Fruit fly (Drosophila melanogaster) whole organism, embryonic: ENCODE results near the gene Usp30.

ENCODE experiments used
- CG10267 ChIP-seq: fragments of 200-800 bp; sonication (Bioruptor generic); optimal IDR thresholded peaks from 2 replicates; lab custom pipeline; 2018; ENCODE audit warnings: missing biosample characterization, mild to moderate bottlenecking, missing genetic modification characterization, moderate library complexity
- CG12155 ChIP-seq: fragments of 200-800 bp; sonication (Bioruptor generic); optimal IDR thresholded peaks from 3 replicates; lab custom pipeline; 2016; ENCODE audit warnings: missing biosample characterization, missing genetic modification characterization
- CG14860 ChIP-seq: fragments of 200-800 bp; sonication (Bioruptor generic); IDR thresholded peaks from 3 replicates; pipeline ENCODE4 v1.3.6; 2022; ENCODE audit warnings: missing biosample characterization, missing genetic modification characterization; ENCODE audit not compliant: partially characterized antibody
- CG15073 ChIP-seq: fragments of 200-800 bp; sonication (Bioruptor generic); optimal IDR thresholded peaks from 2 replicates; lab custom pipeline; 2016; ENCODE audit warnings: missing biosample characterization, missing genetic modification characterization
- CG15696 ChIP-seq: fragments of 200-800 bp; sonication (Bioruptor generic); optimal IDR thresholded peaks from 2 replicates; lab custom pipeline; 2019; ENCODE audit warnings: missing biosample characterization, mild to moderate bottlenecking, missing genetic modification characterization, moderate library complexity
- CG16813 ChIP-seq: fragments of 200-800 bp; sonication (Bioruptor generic); IDR thresholded peaks from 3 replicates; pipeline ENCODE4 v1.3.6; 2022; ENCODE audit warnings: missing biosample characterization, missing genetic modification characterization; ENCODE audit not compliant: partially characterized antibody
- CG1832 ChIP-seq: fragments of 200-800 bp; sonication (Bioruptor generic); optimal IDR thresholded peaks from 2 replicates; lab custom pipeline; 2017; ENCODE audit warnings: missing biosample characterization, mild to moderate bottlenecking, missing genetic modification characterization, inconsistent platforms
- CG18599 ChIP-seq: fragments of 200-800 bp; sonication (Bioruptor generic); optimal IDR thresholded peaks from 3 replicates; lab custom pipeline; 2017; ENCODE audit warnings: missing biosample characterization, missing genetic modification characterization, mild to moderate bottlenecking, moderate library complexity, missing genetic modification reagents
- CG2116 ChIP-seq: fragments of 200-800 bp; sonication (Bioruptor generic); optimal IDR thresholded peaks from 3 replicates; lab custom pipeline; 2018; ENCODE audit warnings: missing biosample characterization, mild to moderate bottlenecking, missing genetic modification characterization
- CG2712 ChIP-seq: fragments of 200-800 bp; optimal IDR thresholded peaks from 3 replicates; lab custom pipeline; 2019; ENCODE audit warnings: missing biosample characterization, mild to moderate bottlenecking, missing genetic modification characterization, moderate library complexity
- CG34224 ChIP-seq: fragments of 200-800 bp; sonication (Bioruptor generic); IDR thresholded peaks from 3 replicates; pipeline ENCODE4 v1.3.6; 2022; ENCODE audit warnings: missing biosample characterization, missing genetic modification characterization; ENCODE audit not compliant: partially characterized antibody
- CG4360 ChIP-seq: fragments of 200-800 bp; sonication (Bioruptor generic); IDR thresholded peaks from 2 replicates; pipeline ENCODE4 v1.3.6; 2022; ENCODE audit warnings: missing biosample characterization, missing genetic modification characterization
- CG6689 ChIP-seq: fragments of 200-800 bp; sonication (Bioruptor generic); IDR thresholded peaks from 2 replicates; pipeline ENCODE4 v1.3.6; 2022; ENCODE audit warnings: missing biosample characterization, missing genetic modification characterization
- CG6791 ChIP-seq: fragments of 200-800 bp; sonication (Bioruptor generic); IDR thresholded peaks from 3 replicates; pipeline ENCODE4 v1.3.6; 2022; ENCODE audit warnings: missing biosample characterization, missing genetic modification characterization; ENCODE audit not compliant: partially characterized antibody
- CG8089 ChIP-seq: fragments of 200-800 bp; sonication (Bioruptor generic); optimal IDR thresholded peaks from 3 replicates; lab custom pipeline; 2016; ENCODE audit warnings: missing biosample characterization, missing genetic modification characterization
- Dfd ChIP-seq, 2 experiments: fragments of >200 bp; optimal IDR thresholded peaks; 2 replicates each; lab custom pipeline; 2017; ENCODE audit warnings: missing biosample characterization in 2 of 2, missing genetic modification characterization in 2 of 2
- Dll ChIP-seq: fragments of 200-800 bp; sonication (Bioruptor generic); IDR thresholded peaks from 4 replicates; pipeline ENCODE4 v1.3.6; 2022; ENCODE audit warnings: missing biosample characterization, missing genetic modification characterization; ENCODE audit not compliant: partially characterized antibody
- Doc2 ChIP-seq: fragments of 200-800 bp; sonication (Bioruptor generic); IDR thresholded peaks from 2 replicates; pipeline ENCODE4 v1.3.6; 2022; ENCODE audit warnings: missing biosample characterization, missing genetic modification characterization
- Dp ChIP-seq: fragments of 200-800 bp; sonication (Bioruptor generic); optimal IDR thresholded peaks from 2 replicates; lab custom pipeline; 2018; ENCODE audit warnings: missing biosample characterization, mild to moderate bottlenecking, missing genetic modification characterization, moderate library complexity
- Elba2 ChIP-seq: fragments of 200-800 bp; sonication (Bioruptor generic); optimal IDR thresholded peaks from 3 replicates; lab custom pipeline; 2016; ENCODE audit warnings: missing biosample characterization, missing genetic modification characterization
- Ets65A ChIP-seq: fragments of 200-800 bp; sonication (Bioruptor generic); peaks from one replicate; lab custom pipeline; 2016; ENCODE audit warnings: missing biosample characterization, missing genetic modification characterization
- Fer1 ChIP-seq: fragments of 200-800 bp; sonication (Bioruptor generic); optimal IDR thresholded peaks from 2 replicates; lab custom pipeline; 2017; ENCODE audit warnings: missing biosample characterization, mild to moderate bottlenecking, missing genetic modification characterization
- H2.0 ChIP-seq: fragments of 200-800 bp; sonication (Bioruptor generic); IDR thresholded peaks from 2 replicates; pipeline ENCODE4 v1.3.6; 2022; ENCODE audit warnings: missing biosample characterization, missing genetic modification characterization
- HmgD ChIP-seq: fragments of 200-800 bp; sonication (Bioruptor generic); optimal IDR thresholded peaks from 3 replicates; lab custom pipeline; 2016; ENCODE audit warnings: missing biosample characterization, missing genetic modification characterization
- MESR4 ChIP-seq: fragments of 200-800 bp; sonication (Bioruptor generic); optimal IDR thresholded peaks from 2 replicates; lab custom pipeline; 2018; ENCODE audit warnings: missing biosample characterization, mild to moderate bottlenecking, missing genetic modification characterization, moderate library complexity
- Opbp ChIP-seq: fragments of 200-800 bp; sonication (Bioruptor generic); IDR thresholded peaks from 3 replicates; pipeline ENCODE4 v1.3.6; 2022; ENCODE audit warnings: missing biosample characterization, missing genetic modification characterization; ENCODE audit not compliant: partially characterized antibody
- amos ChIP-seq: fragments of 200-800 bp; sonication (Bioruptor generic); IDR thresholded peaks from 2 replicates; pipeline ENCODE4 v1.3.6; 2022; ENCODE audit warnings: missing biosample characterization, missing genetic modification characterization; ENCODE audit not compliant: partially characterized antibody
- cato ChIP-seq: fragments of 200-800 bp; sonication (Bioruptor generic); optimal IDR thresholded peaks from 2 replicates; lab custom pipeline; 2016; ENCODE audit warnings: missing biosample characterization, missing genetic modification characterization, borderline replicate concordance
- chinmo ChIP-seq: fragments of 200-800 bp; sonication (Bioruptor generic); IDR thresholded peaks from 4 replicates; pipeline ENCODE4 v1.3.6; 2022; ENCODE audit warnings: missing biosample characterization, missing genetic modification characterization; ENCODE audit not compliant: partially characterized antibody
- crol ChIP-seq: fragments of 200-800 bp; sonication (Bioruptor generic); IDR thresholded peaks from 2 replicates; pipeline ENCODE4 v1.3.6; 2022; ENCODE audit warnings: missing biosample characterization, missing genetic modification characterization
- crp ChIP-seq, 2 experiments: fragments of 200-800 bp; sonication (Bioruptor generic); optimal IDR thresholded peaks; 2 replicates in 1 of 2; 3 replicates in 1 of 2; lab custom pipeline; 2017; ENCODE audit warnings: missing biosample characterization in 2 of 2, missing genetic modification characterization in 2 of 2, mild to moderate bottlenecking in 1 of 2, moderate library complexity in 1 of 2
- dati ChIP-seq: fragments of 200-800 bp; sonication (Bioruptor generic); IDR thresholded peaks from 2 replicates; pipeline ENCODE4 v1.3.6; 2022; ENCODE audit warnings: missing biosample characterization, missing genetic modification characterization
- exex ChIP-seq: fragments of 200-800 bp; sonication (Bioruptor generic); optimal IDR thresholded peaks from 4 replicates; lab custom pipeline; 2018; ENCODE audit warnings: missing biosample characterization, mild to moderate bottlenecking, missing genetic modification characterization, moderate library complexity
- hkb ChIP-seq, 2 experiments: fragments of 200-800 bp in 1 of 2; fragments of >200 bp in 1 of 2; sonication (Bioruptor generic) in 1 of 2; IDR thresholded peaks in 1 of 2; optimal IDR thresholded peaks in 1 of 2; 2 replicates each; pipeline versions ENCODE4 v1.3.6 to Lab custom; 2017 to 2022; ENCODE audit warnings: missing biosample characterization in 1 of 2, missing genetic modification characterization in 1 of 2
- mld ChIP-seq: fragments of 200-800 bp; sonication (Bioruptor generic); IDR thresholded peaks from 3 replicates; pipeline ENCODE4 v1.3.6; 2022; ENCODE audit warnings: missing biosample characterization, missing genetic modification characterization; ENCODE audit not compliant: partially characterized antibody
- nerfin-1 ChIP-seq: fragments of 200-800 bp; sonication (Bioruptor generic); optimal IDR thresholded peaks from 3 replicates; lab custom pipeline; 2019; ENCODE audit warnings: missing biosample characterization, mild to moderate bottlenecking, missing genetic modification characterization, moderate library complexity
- nerfin-2 ChIP-seq: fragments of 200-800 bp; sonication (Bioruptor generic); IDR thresholded peaks from 2 replicates; pipeline ENCODE4 v1.3.6; 2022; ENCODE audit warnings: missing biosample characterization, missing genetic modification characterization; ENCODE audit not compliant: partially characterized antibody
- nom ChIP-seq: fragments of 200-800 bp; sonication (Bioruptor generic); optimal IDR thresholded peaks from 2 replicates; lab custom pipeline; 2017; ENCODE audit warnings: missing biosample characterization, missing genetic modification characterization, mild to moderate bottlenecking, moderate library complexity, missing genetic modification reagents
- phol ChIP-seq: fragments of 200-800 bp; sonication (Bioruptor generic); optimal IDR thresholded peaks from 3 replicates; lab custom pipeline; 2018; ENCODE audit warnings: missing biosample characterization, mild to moderate bottlenecking, missing genetic modification characterization, moderate library complexity
- ro ChIP-seq: fragments of 200-800 bp; sonication (Bioruptor generic); IDR thresholded peaks from 2 replicates; pipeline ENCODE4 v1.3.6; 2022; ENCODE audit warnings: missing biosample characterization, missing genetic modification characterization
- sens ChIP-seq: fragments of 200-800 bp; sonication (Bioruptor generic); peaks from one replicate; lab custom pipeline; 2016; ENCODE audit warnings: missing biosample characterization, missing genetic modification characterization
- seq ChIP-seq: fragments of 200-800 bp; sonication (Bioruptor generic); IDR thresholded peaks from 2 replicates; pipeline ENCODE4 v1.3.6; 2022; ENCODE audit warnings: missing biosample characterization, missing genetic modification characterization
- sna ChIP-seq: fragments of 200-800 bp; sonication (Bioruptor generic); IDR thresholded peaks from 2 replicates; pipeline ENCODE4 v1.3.6; 2022; ENCODE audit warnings: missing biosample characterization, missing genetic modification characterization; ENCODE audit not compliant: partially characterized antibody
- sr ChIP-seq: fragments of 200-800 bp; sonication (Bioruptor generic); IDR thresholded peaks from 3 replicates; pipeline ENCODE4 v1.3.6; 2022; ENCODE audit warnings: missing biosample characterization, missing genetic modification characterization
- tna ChIP-seq: fragments of 200-800 bp; sonication (Bioruptor generic); IDR thresholded peaks from 2 replicates; pipeline ENCODE4 v1.3.6; 2022; ENCODE audit warnings: missing biosample characterization, missing genetic modification characterization; ENCODE audit not compliant: partially characterized antibody
- vfl ChIP-seq: fragments of 200-800 bp; sonication (Bioruptor generic); optimal IDR thresholded peaks from 2 replicates; lab custom pipeline; 2016; ENCODE audit warnings: missing biosample characterization, missing genetic modification characterization
- vvl ChIP-seq: fragments of 200-800 bp; sonication (Bioruptor generic); IDR thresholded peaks from 2 replicates; pipeline ENCODE4 v1.3.6; 2022; ENCODE audit warnings: missing biosample characterization, missing genetic modification characterization
- wek ChIP-seq: fragments of 200-800 bp; sonication (Bioruptor generic); optimal IDR thresholded peaks from 3 replicates; lab custom pipeline; 2018; ENCODE audit warnings: missing biosample characterization, mild to moderate bottlenecking, missing genetic modification characterization, moderate library complexity
- zen2 ChIP-seq: fragments of 200-800 bp; sonication (Bioruptor generic); IDR thresholded peaks from 3 replicates; pipeline ENCODE4 v1.3.6; 2022; ENCODE audit warnings: missing biosample characterization, missing genetic modification characterization; ENCODE audit not compliant: partially characterized antibody

Gene Usp30

DNA sequence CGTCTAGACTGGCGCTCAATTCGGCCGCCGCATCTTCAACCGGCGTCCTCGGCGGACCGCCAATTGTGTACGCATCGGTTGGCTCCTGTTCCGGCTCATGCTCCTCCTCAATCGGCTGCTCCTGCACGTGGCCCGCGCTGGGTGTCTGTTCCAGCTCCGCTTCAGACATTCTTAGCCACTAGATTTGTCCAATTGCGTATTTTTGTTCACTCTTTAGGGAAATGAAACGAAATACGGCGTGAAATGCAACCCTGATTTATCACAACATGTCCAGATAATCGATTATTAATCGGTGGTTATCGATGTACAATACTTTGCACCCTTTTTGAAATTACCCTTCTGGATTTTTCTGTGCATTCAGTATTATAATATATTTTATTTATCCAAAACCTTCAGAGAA lies 3.0 kb downstream of the Usp30 start, which contains the start of gene mof (continued):
- TF ChIP-seq Elba2 (GFP tag; lab: Kevin White, UChicago) (peak; percentile 30), sens (GFP tag; lab: Kevin White, UChicago) (no peak), CG34224 (GFP tag; lab: Robert Waterston, UW) (peak; percentile 85), amos (peak; percentile 57; the same call in 1 of the 2 replicates), exex (tag; lab: Kevin White, UChicago) (no peak), crp (GFP tag; optimal IDR thresholded peaks at IDR 0.05; lab: Kevin White, UChicago) (peak in 1 of 2 experiments; percentile 3), Dp (GFP tag; lab: Kevin White, UChicago) (peak; percentile 78), CG2116 (peak; percentile 97), tna (GFP tag; lab: Robert Waterston, UW) (peak; percentile 62), sr (GFP tag; lab: Robert Waterston, UW) (no peak), CG6689 (GFP tag; lab: Robert Waterston, UW) (0 out of 2 replicates have a peak, but pooled peaks have one; percentile 6), vfl (no peak), Ets65A (GFP tag; lab: Kevin White, UChicago) (peak; percentile 27), Fer1 (GFP tag; lab: Kevin White, UChicago) (peak; percentile 5), CG2712 (tag; lab: Kevin White, UChicago) (peak; percentile 27), Opbp (GFP tag; lab: Robert Waterston, UW) (peak; percentile 61; the same call in 2 of the 3 replicates), nerfin-2 (GFP tag; lab: Robert Waterston, UW) (peak; percentile 86), phol (peak; percentile 38), CG10267 (tag; lab: Kevin White, UChicago) (peak; percentile 35), MESR4 (peak; percentile 59), CG15073 (no peak), CG6791 (GFP tag; lab: Robert Waterston, UW) (peak; percentile 79), zen2 (GFP tag; lab: Robert Waterston, UW) (peak; percentile 74), ro (GFP tag; lab: Robert Waterston, UW) (no peak), CG14860 (GFP tag; lab: Robert Waterston, UW) (peak; percentile 80), CG16813 (GFP tag; lab: Robert Waterston, UW) (peak; percentile 69), dati (GFP tag; lab: Robert Waterston, UW) (no peak), H2.0 (GFP tag; lab: Robert Waterston, UW) (no peak), Dfd (GFP tag; optimal IDR thresholded peaks at IDR 0.05; lab: Kevin White, UChicago) (no peak), mld (peak; percentile 76; the same call in 2 of the 3 replicates), chinmo (GFP tag; lab: Robert Waterston, UW) (peak; percentile 67; the same call in 1 of the 4 replicates), Dll (GFP tag; lab: Robert Waterston, UW) (peak; percentile 74)

DNA sequence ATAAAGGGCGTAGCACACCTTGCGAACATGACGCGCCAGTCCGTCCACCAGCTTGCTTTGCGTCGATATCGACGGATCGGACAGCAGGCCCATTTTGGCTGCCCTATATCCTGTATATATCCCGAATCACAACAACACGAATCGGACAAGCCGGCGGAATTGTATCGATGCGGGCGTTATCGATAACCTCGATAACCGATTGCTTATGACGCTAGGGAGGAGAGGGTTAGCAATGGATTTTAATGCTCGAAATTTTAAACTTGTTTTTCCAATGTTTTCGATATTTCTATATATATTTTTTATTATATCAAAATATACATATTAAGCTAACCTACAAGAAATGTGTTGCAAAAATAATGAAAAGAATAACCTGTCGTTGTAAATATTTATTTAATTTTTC lies 6.4 kb downstream of the Usp30 start, which contains the start of gene GAA1:
Gene GAA1, minus strand, starts transcription at position 194 of the 400 bp plus-strand sequence.
- no peak for TF ChIP-seq Doc2 (GFP tag; lab: Robert Waterston, UW)
- TF ChIP-seq CG12155 (GFP tag; lab: Kevin White, UChicago) = no peak
- TF ChIP-seq HmgD (GFP tag; lab: Kevin White, UChicago) = no peak
- TF ChIP-seq CG15696 (tag; lab: Kevin White, UChicago) = peak; percentile 2
- TF ChIP-seq sna (GFP tag; lab: Robert Waterston, UW) = peak; percentile 88
- TF ChIP-seq seq (GFP tag; lab: Robert Waterston, UW) = no peak
- TF ChIP-seq wek = no peak
- TF ChIP-seq cato (GFP tag; lab: Kevin White, UChicago) = no peak
- TF ChIP-seq CG1832 = no peak
- TF ChIP-seq CG2712 (tag; lab: Kevin White, UChicago) = peak; percentile 29
- no peak for TF ChIP-seq CG8089
- no peak for TF ChIP-seq nerfin-1 (tag; lab: Kevin White, UChicago)
- TF ChIP-seq CG18599 = no peak
- peak; percentile 29; the same call in 1 of the 2 replicates for TF ChIP-seq vvl (GFP tag; lab: Robert Waterston, UW)
- TF ChIP-seq crol = no peak
- no peak for TF ChIP-seq nom (GFP tag; lab: Kevin White, UChicago)
- TF ChIP-seq hkb (optimal IDR thresholded peaks at IDR 0.05; lab: Kevin White, UChicago) = no peak
- peak; percentile 49; the same call in 1 of the 2 replicates for TF ChIP-seq hkb (GFP tag; IDR thresholded peaks at IDR 0.05; lab: Robert Waterston, UW)
- peak; percentile 64; the same call in 1 of the 2 replicates for TF ChIP-seq CG4360 (GFP tag; lab: Robert Waterston, UW)
